Worm (Caenorhabditis elegans) whole organism, L4/young adult: ENCODE measurements around the gene col-84.

Experiments used
- W03F9.2 ChIP-seq: fragments of 150-350 bp; optimal IDR thresholded peaks from 2 replicates; lab custom pipeline; 2014; ENCODE audit warnings: missing biosample characterization, missing genetic modification characterization
- dao-5 ChIP-seq: sonication (generic microtip); optimal IDR thresholded peaks from 2 replicates; lab custom pipeline; 2016; ENCODE audit warnings: missing genotype, missing genetic modification characterization, moderate library complexity, missing compliant biosample characterization
- him-1 ChIP-seq: sonication (generic microtip); optimal IDR thresholded peaks from 2 replicates; lab custom pipeline; 2016; ENCODE audit warnings: missing genotype, missing genetic modification reagents, missing genetic modification characterization, missing compliant biosample characterization

Gene col-84

DNA sequence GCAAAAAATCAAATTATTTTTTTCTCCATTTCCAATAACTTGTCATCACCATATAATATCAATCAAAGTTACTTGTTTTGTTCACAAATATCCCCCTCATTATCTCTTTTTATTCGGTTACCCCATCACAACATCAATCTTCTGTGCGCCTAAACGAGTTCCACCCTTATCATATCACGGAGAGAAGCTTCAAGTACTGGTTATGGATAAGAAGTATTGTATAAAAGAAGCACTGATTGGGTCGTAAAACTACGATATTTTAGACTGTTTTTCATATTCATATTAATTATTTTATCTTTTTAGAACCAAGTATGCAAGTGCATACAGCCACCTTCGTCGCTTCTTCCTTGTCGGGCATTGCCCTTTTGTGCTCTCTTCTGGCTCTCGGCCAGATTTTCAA is at the start of gene col-84:
Gene col-84 (plus strand): TSS at position 301 of the 400 bp plus-strand sequence.
- TF ChIP-seq him-1 (tag; lab: Kevin White, UChicago) (no peak), dao-5 (tag; lab: Kevin White, UChicago) (no peak), W03F9.2 (tag; lab: Kevin White, UChicago) (no peak)

DNA sequence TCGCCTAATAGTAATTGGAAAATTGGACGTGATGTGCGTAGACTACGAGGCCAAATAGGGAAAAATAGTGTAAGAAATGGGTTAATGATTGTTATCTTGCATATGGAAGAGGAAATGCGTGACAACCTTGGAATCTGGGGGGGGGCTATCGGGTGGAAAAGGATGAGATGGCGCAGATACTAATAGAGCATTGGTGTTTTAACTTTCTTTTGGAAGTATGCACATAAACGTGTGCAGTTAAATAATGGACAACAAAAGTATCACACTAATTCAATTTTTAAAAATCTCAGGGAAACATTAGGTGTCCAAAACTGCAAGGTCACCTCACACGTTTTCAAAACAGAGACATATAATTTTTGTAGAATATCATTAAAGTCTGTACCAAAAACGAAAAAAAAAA is 48.5 kb upstream of the col-84 start, which contains the start of gene Y6D1A.2:
Gene Y6D1A.2 (minus strand): TSS at position 101 of the 400 bp plus-strand sequence.
- TF ChIP-seq him-1 (tag; lab: Kevin White, UChicago) (no peak), dao-5 (tag; lab: Kevin White, UChicago) (no peak), W03F9.2 (tag; lab: Kevin White, UChicago) (no peak)

DNA sequence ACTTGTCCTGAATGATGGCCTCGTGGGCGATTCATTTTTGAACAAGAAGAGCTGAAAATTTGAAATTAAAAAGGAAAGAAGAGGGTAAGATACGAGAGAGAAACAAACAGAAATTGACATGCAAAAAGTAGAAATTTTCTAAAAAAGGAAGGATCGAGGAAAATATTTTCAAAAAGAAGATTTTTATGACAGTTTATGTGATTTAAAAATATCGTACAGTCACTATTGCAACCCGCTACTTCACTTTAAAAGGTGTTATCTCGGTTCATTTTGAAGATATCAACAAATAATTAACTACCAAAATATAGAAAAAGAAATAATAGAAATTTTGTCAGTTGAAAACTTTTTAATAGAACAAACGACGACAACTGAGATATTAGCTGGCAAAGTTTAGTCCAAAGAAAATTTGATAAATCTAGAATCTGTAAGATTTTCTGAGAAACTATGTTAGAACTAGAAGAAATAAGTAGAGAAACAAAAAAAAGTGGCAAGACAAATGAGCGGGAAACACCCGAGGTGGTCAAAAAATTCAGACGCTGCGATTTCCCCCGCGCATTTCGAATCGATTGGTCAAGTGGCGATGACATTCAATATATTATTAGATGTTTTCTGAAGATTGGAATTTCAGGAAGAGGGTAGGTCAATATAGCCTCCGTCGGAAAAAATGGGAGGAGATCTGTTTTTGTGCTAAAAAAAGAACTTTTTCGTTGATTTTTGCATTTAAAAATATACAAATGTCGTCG is 44.6 kb upstream of the col-84 start, which contains the start of gene Y6D1A.1:
Gene Y6D1A.1 (minus strand): TSS at position 51 of the 743 bp plus-strand sequence.
- no peak for TF ChIP-seq W03F9.2 (tag; lab: Kevin White, UChicago)
- TF ChIP-seq him-1 (tag; lab: Kevin White, UChicago) = no peak

DNA sequence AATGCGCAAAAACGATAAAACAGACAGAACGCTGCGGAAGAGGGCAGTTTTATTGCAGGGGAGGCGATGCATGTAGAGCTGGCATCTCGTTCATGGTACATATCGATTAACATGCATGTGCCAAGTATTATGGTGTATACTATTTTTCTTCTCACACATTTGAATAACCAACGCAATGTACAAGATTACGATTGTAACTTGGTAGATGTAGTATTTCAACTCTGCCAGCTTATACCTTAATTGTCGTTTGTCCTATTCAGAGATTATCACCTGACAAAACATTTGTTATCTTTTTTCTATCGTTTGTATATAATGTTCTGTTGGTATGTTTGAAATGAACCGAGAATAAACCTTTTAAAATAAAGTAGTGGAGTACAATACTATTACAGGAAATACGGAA is 38.4 kb upstream of the col-84 start, which contains the start of gene pes-5:
Gene pes-5 (minus strand): TSS at position 101 of the 400 bp plus-strand sequence.
- TF ChIP-seq W03F9.2 (tag; lab: Kevin White, UChicago) (no peak), him-1 (tag; lab: Kevin White, UChicago) (no peak), dao-5 (tag; lab: Kevin White, UChicago) (no peak)

DNA sequence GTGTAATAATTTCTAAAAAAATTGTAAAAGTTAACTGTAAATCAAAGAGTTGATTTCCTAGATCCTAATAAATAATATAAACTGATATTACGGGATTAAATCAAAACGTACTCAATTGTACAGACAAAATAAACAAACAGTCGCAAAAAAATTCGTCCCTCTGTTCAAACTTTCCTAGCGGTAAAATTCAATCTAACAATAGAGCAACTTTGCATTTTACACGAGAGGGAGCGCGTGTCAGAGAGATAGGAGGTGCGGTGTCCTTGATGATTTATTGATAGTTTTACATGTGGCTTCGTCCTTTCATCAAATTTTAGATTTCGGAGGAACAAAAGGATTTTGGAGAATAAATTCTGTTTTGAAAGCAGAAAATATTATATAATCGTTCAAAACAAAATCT is 37.7 kb upstream of the col-84 start:
- TF ChIP-seq him-1 (tag; lab: Kevin White, UChicago) (no peak), dao-5 (tag; lab: Kevin White, UChicago) (no peak), W03F9.2 (tag; lab: Kevin White, UChicago) (no peak)

DNA sequence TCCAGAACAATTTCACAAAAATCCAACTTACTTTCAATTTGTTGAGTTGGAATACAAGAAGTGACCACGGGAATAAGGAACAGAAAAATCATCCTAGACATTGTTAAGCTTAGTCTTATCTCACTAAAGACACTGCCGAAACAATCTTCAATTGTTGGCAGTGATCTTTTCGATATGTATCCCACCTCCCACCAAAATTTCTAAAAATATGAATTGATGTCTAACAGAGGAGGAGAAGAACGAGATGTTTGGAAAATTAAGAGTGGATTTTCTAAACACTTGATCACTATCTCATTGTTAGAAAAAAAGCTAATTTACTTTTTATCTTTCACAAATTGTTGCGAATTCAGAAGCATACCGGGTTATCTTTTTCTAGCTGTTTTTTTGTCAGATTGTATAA is 35.9 kb upstream of the col-84 start, which contains the start of gene clec-144:
Gene clec-144 (minus strand): TSS at position 101 of the 400 bp plus-strand sequence.
- TF ChIP-seq him-1 (tag; lab: Kevin White, UChicago) = no peak
- TF ChIP-seq W03F9.2 (tag; lab: Kevin White, UChicago) = no peak
- TF ChIP-seq dao-5 (tag; lab: Kevin White, UChicago) = no peak

DNA sequence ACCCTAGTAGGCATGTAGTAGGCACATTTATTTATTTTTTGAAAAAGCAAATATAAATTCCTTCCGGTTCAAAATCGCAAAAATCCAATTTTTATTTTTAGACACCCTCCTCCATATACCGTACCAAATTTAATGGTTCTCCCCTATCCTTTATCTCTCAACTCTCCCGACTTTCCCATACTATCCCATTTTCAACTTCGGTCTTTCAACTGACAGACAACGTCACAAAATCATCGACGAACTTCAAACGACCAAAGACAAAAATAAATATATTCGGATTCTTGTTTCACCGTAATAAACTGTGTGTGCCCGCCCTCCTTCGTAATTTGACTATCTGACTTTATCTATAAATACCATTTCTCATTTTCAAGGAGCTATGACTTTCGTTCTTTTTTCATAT is 33.1 kb upstream of the col-84 start, which contains the start of gene T27D12.6:
Gene T27D12.6 (plus strand): TSS at position 301 of the 400 bp plus-strand sequence.
- TF ChIP-seq W03F9.2 (tag; lab: Kevin White, UChicago) = no peak
- TF ChIP-seq dao-5 (tag; lab: Kevin White, UChicago) = no peak
- no peak for TF ChIP-seq him-1 (tag; lab: Kevin White, UChicago)

DNA sequence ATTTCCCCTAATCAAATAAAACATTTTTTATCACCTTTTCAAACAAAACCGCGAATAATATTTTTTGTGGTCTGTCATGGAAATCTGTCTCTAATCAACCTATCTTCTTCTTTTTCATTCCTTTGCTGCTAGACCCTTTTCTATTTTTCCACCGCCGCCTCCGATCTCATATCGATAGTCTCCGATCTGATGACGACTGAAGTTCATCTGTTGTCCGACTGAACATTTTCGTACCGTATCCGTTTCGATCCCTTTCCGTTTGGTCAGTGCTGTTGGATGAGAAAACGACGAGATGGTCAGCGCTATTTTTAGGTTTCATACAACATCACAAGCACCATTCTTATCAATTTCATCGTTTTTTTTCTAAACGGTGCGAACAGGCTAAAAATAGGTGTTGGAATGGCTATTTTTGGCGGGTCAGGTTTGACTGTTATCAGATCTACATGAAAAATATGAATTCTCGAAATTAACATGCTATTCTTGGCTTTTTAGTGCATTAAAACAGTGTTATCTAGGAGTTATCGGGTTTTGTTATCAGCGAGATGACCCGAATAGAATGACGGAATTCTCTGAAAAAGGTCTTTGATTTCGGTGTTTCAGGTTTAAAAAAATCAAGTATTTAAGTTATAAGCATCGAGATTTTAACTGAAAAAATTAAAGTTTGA is 31.6 kb upstream of the col-84 start:
- no peak for TF ChIP-seq dao-5 (tag; lab: Kevin White, UChicago)
- no peak for TF ChIP-seq W03F9.2 (tag; lab: Kevin White, UChicago)
- no peak for TF ChIP-seq him-1 (tag; lab: Kevin White, UChicago)

DNA sequence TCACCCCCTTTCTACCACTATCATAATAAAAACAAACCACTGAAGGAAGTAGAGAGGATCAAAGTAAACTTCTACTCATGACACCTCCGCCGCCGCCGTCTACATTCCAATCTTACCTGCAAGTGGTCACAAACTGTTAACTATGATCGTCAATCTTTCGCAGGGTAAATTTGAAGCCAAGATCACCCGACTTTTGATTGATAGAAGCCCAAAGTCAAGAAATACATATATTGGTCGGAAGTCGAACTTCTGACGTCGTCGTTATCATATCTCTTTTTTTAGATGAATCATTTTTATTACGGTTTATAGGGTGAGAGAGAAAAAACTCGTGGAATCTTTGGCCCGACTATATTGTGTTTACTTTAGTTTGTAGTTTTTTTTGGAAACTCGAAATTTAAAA is 30.0 kb upstream of the col-84 start:
- no peak for TF ChIP-seq dao-5 (tag; lab: Kevin White, UChicago)
- TF ChIP-seq W03F9.2 (tag; lab: Kevin White, UChicago) = no peak
- TF ChIP-seq him-1 (tag; lab: Kevin White, UChicago) = no peak

DNA sequence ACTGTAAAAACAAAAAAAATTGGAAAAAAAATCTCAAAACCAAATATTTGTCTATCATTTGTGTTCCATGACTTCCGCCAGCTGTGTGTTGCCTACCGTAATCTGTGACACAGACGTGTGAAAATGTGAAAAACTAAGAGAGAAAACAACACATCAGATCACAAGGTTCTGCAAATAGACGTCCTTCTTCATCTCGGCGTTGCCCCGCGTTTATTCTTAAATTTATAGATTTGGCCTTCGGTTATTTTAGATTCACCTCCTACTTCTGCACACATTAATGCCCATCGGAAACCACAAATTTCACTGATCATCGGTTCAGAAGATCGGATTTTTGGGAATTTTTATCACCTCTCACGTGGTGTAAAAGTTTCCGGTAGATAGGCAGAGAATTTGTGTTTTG is 29.2 kb upstream of the col-84 start:
- no peak for TF ChIP-seq dao-5 (tag; lab: Kevin White, UChicago)
- TF ChIP-seq W03F9.2 (tag; lab: Kevin White, UChicago) = no peak
- no peak for TF ChIP-seq him-1 (tag; lab: Kevin White, UChicago)

DNA sequence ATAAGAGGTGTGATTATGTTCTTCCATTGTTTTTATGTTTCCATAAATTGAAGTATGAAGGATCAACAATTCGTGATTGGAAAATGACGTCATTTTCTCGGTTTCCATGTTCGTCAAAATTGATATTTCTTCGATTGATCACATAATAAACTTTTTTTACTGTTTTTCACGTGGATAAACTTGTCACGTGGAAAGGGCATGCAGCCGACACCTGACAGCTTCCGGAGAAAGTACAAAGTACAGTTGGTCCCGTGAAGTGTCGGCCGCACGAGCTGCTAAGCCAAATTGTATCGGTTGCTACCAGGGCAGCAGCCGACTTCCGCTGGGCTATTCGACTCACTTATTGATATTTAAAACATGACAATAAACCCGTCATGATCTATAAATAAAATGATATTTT is 26.7 kb upstream of the col-84 start:
- no peak for TF ChIP-seq W03F9.2 (tag; lab: Kevin White, UChicago)
- no peak for TF ChIP-seq dao-5 (tag; lab: Kevin White, UChicago)
- no peak for TF ChIP-seq him-1 (tag; lab: Kevin White, UChicago)

DNA sequence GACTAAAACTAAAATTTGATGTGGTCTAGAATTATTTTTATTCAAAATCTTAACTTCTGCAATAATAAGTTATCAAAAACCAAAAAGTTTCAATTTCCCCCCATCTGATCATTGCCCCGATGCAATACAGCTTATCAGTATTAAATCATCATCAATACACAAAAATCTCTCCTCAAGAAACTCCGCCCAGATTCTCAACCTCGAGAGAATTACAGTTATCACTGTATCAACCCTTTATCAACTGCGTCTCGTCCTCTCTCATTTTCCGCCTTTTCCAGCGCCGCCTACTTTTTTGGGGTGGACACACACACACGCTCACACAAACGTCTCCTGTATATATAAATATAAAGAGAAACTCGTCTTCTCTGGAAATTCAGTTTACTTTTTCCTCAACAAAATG is 26.0 kb upstream of the col-84 start, which contains the start of gene T27D12.1:
Gene T27D12.1 (plus strand): TSS at position 301 of the 400 bp plus-strand sequence.
- no peak for TF ChIP-seq dao-5 (tag; lab: Kevin White, UChicago)
- no peak for TF ChIP-seq him-1 (tag; lab: Kevin White, UChicago)
- no peak for TF ChIP-seq W03F9.2 (tag; lab: Kevin White, UChicago)

DNA sequence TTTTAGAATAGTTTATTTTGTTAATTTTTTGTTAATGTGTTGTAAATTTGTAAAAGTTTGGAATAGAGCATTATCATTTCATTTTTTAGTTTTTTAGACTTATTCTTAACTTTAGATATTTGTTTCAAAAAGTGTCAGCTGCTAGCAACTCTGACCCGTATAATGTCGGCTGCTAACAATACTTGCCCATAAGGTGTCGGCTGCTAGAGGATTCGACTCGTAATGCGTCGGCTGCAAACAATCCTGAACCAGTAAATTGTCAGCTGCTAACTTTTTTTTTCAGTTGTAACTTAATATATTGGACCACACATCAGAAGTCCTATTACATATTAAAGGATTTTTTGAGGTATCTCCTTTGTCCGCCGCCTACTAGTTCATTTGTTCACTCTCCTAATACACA is 25.6 kb upstream of the col-84 start:
- TF ChIP-seq dao-5 (tag; lab: Kevin White, UChicago) (no peak), W03F9.2 (tag; lab: Kevin White, UChicago) (no peak), him-1 (tag; lab: Kevin White, UChicago) (no peak)
